Fruit fly (Drosophila melanogaster) whole organism, embryonic: ENCODE measurements around the gene CG33641.

ENCODE experiments used
- CG1024 ChIP-seq: fragments of 200-800 bp; sonication (Bioruptor generic); IDR thresholded peaks from 2 replicates; pipeline ENCODE4 v1.3.6; 2022; ENCODE audit warnings: missing biosample characterization, missing genetic modification characterization
- CG12236 ChIP-seq: fragments of 200-800 bp; sonication (Bioruptor generic); optimal IDR thresholded peaks from 2 replicates; lab custom pipeline; 2016; ENCODE audit warnings: missing biosample characterization, missing genetic modification characterization
- CkIIα-i1 ChIP-seq: fragments of 200-800 bp; sonication (Bioruptor generic); IDR thresholded peaks from 2 replicates; pipeline ENCODE4 v1.3.6; 2022; ENCODE audit warnings: missing biosample characterization, missing genetic modification characterization
- CrebB ChIP-seq: fragments of 200-800 bp; sonication (Bioruptor generic); optimal IDR thresholded peaks from 3 replicates; lab custom pipeline; 2018; ENCODE audit warnings: missing biosample characterization, mild to moderate bottlenecking, missing genetic modification characterization
- Dll ChIP-seq: fragments of 200-800 bp; sonication (Bioruptor generic); IDR thresholded peaks from 4 replicates; pipeline ENCODE4 v1.3.6; 2022; ENCODE audit warnings: missing biosample characterization, missing genetic modification characterization; ENCODE audit not compliant: partially characterized antibody
- E2f1 ChIP-seq: fragments of 200-800 bp; sonication (Bioruptor generic); IDR thresholded peaks from 2 replicates; pipeline ENCODE4 v1.3.6; 2022; ENCODE audit warnings: missing biosample characterization, missing genetic modification characterization
- Hey ChIP-seq: fragments of 200-800 bp; sonication (Bioruptor generic); optimal IDR thresholded peaks from 3 replicates; lab custom pipeline; 2018; ENCODE audit warnings: missing biosample characterization, mild to moderate bottlenecking, missing genetic modification characterization
- TFAM ChIP-seq: fragments of 200-800 bp; sonication (Bioruptor generic); optimal IDR thresholded peaks from 2 replicates; lab custom pipeline; 2017; ENCODE audit warnings: missing biosample characterization, missing genetic modification characterization, inconsistent platforms
- eve ChIP-seq, 2 experiments: fragments of >200 bp; optimal IDR thresholded peaks; 2 replicates each; lab custom pipeline; 2017; ENCODE audit warnings: missing biosample characterization in 2 of 2, missing genetic modification characterization in 2 of 2
- her ChIP-seq: fragments of 200-800 bp; sonication (Bioruptor generic); optimal IDR thresholded peaks from 2 replicates; lab custom pipeline; 2016; ENCODE audit warnings: missing biosample characterization, missing genetic modification characterization
- p53 ChIP-seq: fragments of 200-800 bp; sonication (Bioruptor generic); optimal IDR thresholded peaks from 2 replicates; lab custom pipeline; 2016; ENCODE audit warnings: missing biosample characterization, missing genetic modification characterization
- pan ChIP-seq, 4 experiments: fragments of >200 bp in 3 of 4; fragments of 200-800 bp in 1 of 4; sonication (Bioruptor generic) in 1 of 4; optimal IDR thresholded peaks in 3 of 4; IDR thresholded peaks in 1 of 4; 2 replicates each; pipeline versions ENCODE4 v1.3.6 to Lab custom; 2017 to 2022; ENCODE audit warnings: missing biosample characterization in 2 of 4, missing genetic modification characterization in 2 of 4, mixed read lengths in 1 of 4
- sisA ChIP-seq: fragments of 200-800 bp; sonication (Bioruptor generic); IDR thresholded peaks from 2 replicates; pipeline ENCODE4 v1.3.6; 2022; ENCODE audit warnings: missing biosample characterization, missing genetic modification characterization
- slou ChIP-seq: fragments of 200-800 bp; sonication (Bioruptor generic); optimal IDR thresholded peaks from 3 replicates; lab custom pipeline; 2016; ENCODE audit warnings: missing biosample characterization, missing genetic modification characterization

DNA sequence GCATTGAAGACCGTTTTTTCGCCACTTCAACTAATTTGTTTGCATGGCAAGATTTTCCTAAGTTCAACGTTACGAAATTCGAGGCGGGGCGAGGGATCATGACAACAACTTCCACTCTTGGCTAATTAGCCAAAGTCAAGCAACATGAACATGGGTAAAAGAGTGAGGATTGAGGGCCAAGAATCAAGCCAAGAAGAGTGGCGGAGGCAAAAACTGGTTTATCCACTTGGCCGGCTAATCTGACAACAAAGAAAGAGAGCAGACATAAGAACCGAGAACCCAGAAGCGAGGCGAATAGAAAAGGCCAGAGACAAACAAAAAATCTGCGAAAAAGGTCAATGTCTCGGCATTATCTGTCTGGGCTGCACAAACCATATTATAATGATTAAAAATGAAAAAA lies 23.8 kb downstream of the CG33641 start:
- TF ChIP-seq eve (GFP tag; optimal IDR thresholded peaks at IDR 0.05; lab: Kevin White, UChicago), result no peak
- TF ChIP-seq pan (optimal IDR thresholded peaks at IDR 0.05; lab: Kevin White, UChicago), result no peak
- no peak for TF ChIP-seq pan (GFP tag; optimal IDR thresholded peaks at IDR 0.05 in 1 of 2, IDR thresholded peaks at IDR 0.05 in 1 of 2)
- TF ChIP-seq sisA (GFP tag; lab: Robert Waterston, UW), result no peak
- no peak for TF ChIP-seq CG1024 (GFP tag; lab: Robert Waterston, UW)
- TF ChIP-seq Dll (GFP tag; lab: Robert Waterston, UW), result no peak
- TF ChIP-seq slou (GFP tag; lab: Kevin White, UChicago), result no peak
- TF ChIP-seq CrebB, result no peak
- TF ChIP-seq CG12236, result no peak
- TF ChIP-seq E2f1 (GFP tag; lab: Robert Waterston, UW), result no peak
- TF ChIP-seq CkIIα-i1 (GFP tag; lab: Robert Waterston, UW), result no peak
- no peak for TF ChIP-seq Hey
- TF ChIP-seq TFAM (GFP tag; lab: Kevin White, UChicago), result no peak
- no peak for TF ChIP-seq p53 (GFP tag; lab: Kevin White, UChicago)
- no peak for TF ChIP-seq her (GFP tag; lab: Kevin White, UChicago)
